Worm (Caenorhabditis elegans): ENCODE measurements around the gene srlf-5.

Gene srlf-5

ce11 chrIV:12911990-12912389, 14.5 kb downstream of the srlf-5 start, which contains the start of gene K08D8.5:
K08D8.5 (minus strand) TSS chrIV:12912129.
- TF ChIP-seq ceh-13 (GFP tag; optimal IDR thresholded peaks at IDR 0.05) (no peak), aly-1 (tag; optimal IDR thresholded peaks at IDR 0.05) (no peak), tbx-37 (GFP tag; conservative IDR thresholded peaks at IDR 0.05) (no peak), tra-4 (tag; optimal IDR thresholded peaks at IDR 0.05) (no peak), sea-1 (GFP tag; conservative IDR thresholded peaks at IDR 0.05) (no peak), hmbx-1 (tag; optimal IDR thresholded peaks at IDR 0.05) (no peak), pes-1 (GFP tag; IDR thresholded peaks at IDR 0.05) (no peak), hmg-4 (GFP tag; optimal IDR thresholded peaks at IDR 0.05) (no peak), B0310.2 (tag; optimal IDR thresholded peaks at IDR 0.05) (no peak), scrt-1 (GFP tag; IDR thresholded peaks at IDR 0.05) (no peak), hnd-1 (tag; optimal IDR thresholded peaks at IDR 0.05) (no peak), tbx-11 (GFP tag; IDR thresholded peaks at IDR 0.05) (no peak)

ce11 chrIV:12909871-12910270, 16.7 kb downstream of the srlf-5 start, which contains the start of gene K08D8.4:
K08D8.4 (minus strand) TSS chrIV:12909998.
- TF ChIP-seq ets-7 (tag; optimal IDR thresholded peaks at IDR 0.05) (no peak), hmg-4 (GFP tag; optimal IDR thresholded peaks at IDR 0.05) (no peak), sea-1 (GFP tag; conservative IDR thresholded peaks at IDR 0.05) (no peak), ceh-13 (GFP tag; optimal IDR thresholded peaks at IDR 0.05) (no peak)

DNA sequence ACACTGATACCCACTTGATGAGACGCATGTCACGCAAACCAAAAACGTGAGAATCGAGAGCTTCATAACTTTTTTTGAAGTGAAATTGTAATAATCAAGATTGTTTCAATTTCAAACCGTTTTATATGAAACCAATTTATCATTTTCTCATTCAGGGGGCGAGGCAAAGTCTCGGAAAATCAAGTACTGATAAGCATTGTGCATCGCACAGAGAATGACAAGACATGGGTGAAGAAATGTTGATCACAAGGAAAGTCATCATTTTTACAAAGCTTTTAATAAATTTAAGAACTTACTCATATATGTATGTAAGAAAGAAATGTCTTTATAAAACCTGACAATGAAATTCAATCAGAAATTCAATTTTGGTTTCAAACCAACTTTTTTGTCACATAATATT, 20.0 kb downstream of the srlf-5 start, which contains the start of gene K08D8.3:
K08D8.3 (minus strand) TSS at position 131 of the 400 bp plus-strand sequence.
- TF ChIP-seq F13C5.2 (tag; optimal IDR thresholded peaks at IDR 0.05) (no peak), tbx-37 (GFP tag; conservative IDR thresholded peaks at IDR 0.05) (no peak), tbx-11 (GFP tag; IDR thresholded peaks at IDR 0.05) (no peak), B0310.2 (tag; optimal IDR thresholded peaks at IDR 0.05) (no peak), flt-1 (GFP tag; IDR thresholded peaks at IDR 0.05) (no peak), scrt-1 (GFP tag; IDR thresholded peaks at IDR 0.05) (no peak), sea-1 (GFP tag; conservative IDR thresholded peaks at IDR 0.05) (no peak), ceh-13 (GFP tag; optimal IDR thresholded peaks at IDR 0.05) (no peak), ceh-36 (tag; optimal IDR thresholded peaks at IDR 0.05) (no peak), hnd-1 (tag; optimal IDR thresholded peaks at IDR 0.05) (no peak), tra-4 (tag; optimal IDR thresholded peaks at IDR 0.05) (no peak), ets-7 (tag; optimal IDR thresholded peaks at IDR 0.05) (no peak), hmg-4 (GFP tag; optimal IDR thresholded peaks at IDR 0.05) (no peak), hmbx-1 (tag; optimal IDR thresholded peaks at IDR 0.05) (no peak), aly-1 (tag; optimal IDR thresholded peaks at IDR 0.05) (no peak)

ce11 chrIV:12903687-12904086, 22.9 kb downstream of the srlf-5 start:
- TF ChIP-seq hmbx-1 (tag; optimal IDR thresholded peaks at IDR 0.05): no peak

ce11 chrIV:12902430-12903110, 24.0 kb downstream of the srlf-5 start, which contains the start of gene K08D8.2:
K08D8.2 (plus strand) TSS chrIV:12903060.
- TF ChIP-seq tra-4 (tag; optimal IDR thresholded peaks at IDR 0.05): no peak
- no peak for TF ChIP-seq hnd-1 (tag; optimal IDR thresholded peaks at IDR 0.05)
- TF ChIP-seq ama-1 (optimal IDR thresholded peaks at IDR 0.05): no peak
- no peak for TF ChIP-seq ets-7 (tag; optimal IDR thresholded peaks at IDR 0.05)

DNA sequence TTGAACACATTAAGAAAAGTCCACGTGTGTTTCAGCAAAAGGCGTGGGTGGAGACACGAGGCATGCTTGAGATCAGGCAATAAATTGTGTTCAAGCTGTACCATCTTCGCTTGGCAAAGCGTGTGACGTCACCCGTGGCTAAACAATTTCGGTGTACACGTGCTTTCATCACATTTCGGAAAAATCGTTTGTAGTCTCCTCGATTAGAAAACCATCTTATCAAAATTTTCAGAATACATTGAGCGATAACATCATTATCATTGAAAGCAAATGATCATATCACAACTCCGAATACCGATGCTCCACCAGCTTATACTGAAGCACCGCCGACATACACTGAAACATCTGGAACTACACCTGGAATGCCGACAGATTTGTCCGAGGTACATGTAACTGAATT, 24.9 kb downstream of the srlf-5 start:
- no peak for TF ChIP-seq ama-1 (optimal IDR thresholded peaks at IDR 0.05)

DNA sequence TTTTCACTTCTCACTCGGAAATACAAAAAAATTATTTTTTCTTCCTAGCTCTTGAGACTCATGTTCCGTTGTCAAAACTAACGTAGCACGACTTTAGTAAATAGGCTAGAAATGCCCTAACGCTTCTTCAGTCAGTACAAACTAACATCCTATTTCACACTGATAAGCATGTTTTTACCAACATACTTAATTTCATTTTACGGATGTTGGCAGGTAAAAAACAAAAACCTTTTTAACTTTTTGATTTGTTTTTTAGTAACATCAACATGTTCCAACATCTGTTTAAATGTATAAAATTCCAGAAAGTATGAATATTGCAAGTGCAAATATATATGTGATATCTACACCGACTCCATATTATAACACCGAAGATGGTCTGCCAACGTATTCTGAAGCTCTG, 26.3 kb downstream of the srlf-5 start, which contains the start of gene K08D8.10:
K08D8.10 (plus strand) TSS at position 301 of the 400 bp plus-strand sequence.
- no peak for TF ChIP-seq tbx-11 (GFP tag; IDR thresholded peaks at IDR 0.05)
- TF ChIP-seq scrt-1 (GFP tag; IDR thresholded peaks at IDR 0.05): no peak
- no peak for TF ChIP-seq ama-1 (optimal IDR thresholded peaks at IDR 0.05)
- TF ChIP-seq tra-4 (tag; optimal IDR thresholded peaks at IDR 0.05): no peak
- no peak for TF ChIP-seq hmbx-1 (tag; optimal IDR thresholded peaks at IDR 0.05)
- TF ChIP-seq hnd-1 (tag; optimal IDR thresholded peaks at IDR 0.05): no peak
- no peak for TF ChIP-seq F13C5.2 (tag; optimal IDR thresholded peaks at IDR 0.05)
- TF ChIP-seq sea-1 (GFP tag; conservative IDR thresholded peaks at IDR 0.05): no peak
- no peak for TF ChIP-seq aly-1 (tag; optimal IDR thresholded peaks at IDR 0.05)
- no peak for TF ChIP-seq B0310.2 (tag; optimal IDR thresholded peaks at IDR 0.05)

DNA sequence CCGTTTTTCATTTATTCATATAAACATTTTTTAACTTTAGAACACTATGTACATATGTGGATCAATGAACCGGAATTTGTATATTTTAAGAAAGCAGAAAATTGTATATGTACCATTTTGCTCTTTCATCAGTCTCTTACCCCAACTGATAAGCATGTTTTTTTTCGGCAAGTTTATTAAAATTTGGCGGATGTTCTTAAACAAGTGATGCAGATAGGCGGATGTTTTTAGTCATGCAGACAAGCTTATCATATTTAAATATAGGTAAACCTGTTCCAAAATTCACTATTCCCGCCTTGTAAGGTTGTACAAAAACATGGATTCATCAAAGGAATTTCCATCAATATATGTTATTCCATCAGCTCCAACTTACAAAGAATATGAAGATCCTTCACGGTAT, 27.1 kb downstream of the srlf-5 start, which contains the start of gene K08D8.9:
K08D8.9 (plus strand) TSS at position 301 of the 400 bp plus-strand sequence.
- TF ChIP-seq aly-1 (tag; optimal IDR thresholded peaks at IDR 0.05): no peak

ce11 chrIV:12898823-12899222, 27.7 kb downstream of the srlf-5 start:
- TF ChIP-seq hmbx-1 (tag; optimal IDR thresholded peaks at IDR 0.05) (no peak), pes-1 (GFP tag; IDR thresholded peaks at IDR 0.05) (no peak), scrt-1 (GFP tag; IDR thresholded peaks at IDR 0.05) (no peak), tbx-11 (GFP tag; IDR thresholded peaks at IDR 0.05) (no peak), B0310.2 (tag; optimal IDR thresholded peaks at IDR 0.05) (no peak), hnd-1 (tag; optimal IDR thresholded peaks at IDR 0.05) (no peak), ceh-36 (tag; optimal IDR thresholded peaks at IDR 0.05) (no peak), aly-1 (tag; optimal IDR thresholded peaks at IDR 0.05) (no peak)

Measured in whole organism, early embryonic.